Worm (Caenorhabditis elegans) whole organism, L1 larva: ENCODE data around the gene lir-3.

ENCODE experiments used
- Y116A8C.19 ChIP-seq: sonication (generic microtip); optimal IDR thresholded peaks from 2 replicates; lab custom pipeline; 2016; ENCODE audit warnings: missing compliant biosample characterization, missing genetic modification characterization, borderline replicate concordance
- alr-1 ChIP-seq: fragments of 200-800 bp; sonication (Bioruptor generic); optimal IDR thresholded peaks from 2 replicates; lab custom pipeline; 2018; ENCODE audit warnings: borderline replicate concordance, mild to moderate bottlenecking, missing genetic modification characterization, missing compliant biosample characterization
- ama-1 ChIP-seq: fragments of 150-350 bp; optimal IDR thresholded peaks from 2 replicates; lab custom pipeline; 2014
- blmp-1 ChIP-seq: fragments of 150-350 bp; optimal IDR thresholded peaks from 2 replicates; lab custom pipeline; 2014; ENCODE audit warnings: missing biosample characterization, missing genetic modification characterization
- ceh-63 ChIP-seq: fragments of 200-800 bp; sonication (Bioruptor generic); optimal IDR thresholded peaks from 2 replicates; lab custom pipeline; 2018; ENCODE audit warnings: mild to moderate bottlenecking, missing genetic modification characterization, missing compliant biosample characterization
- ceh-8 ChIP-seq: fragments of 200-800 bp; sonication (Bioruptor generic); optimal IDR thresholded peaks from 2 replicates; lab custom pipeline; 2018; ENCODE audit warnings: mild to moderate bottlenecking, missing genetic modification characterization, moderate library complexity, missing compliant biosample characterization
- ceh-82 ChIP-seq, 3 experiments: fragments of 150-350 bp in 1 of 3; sonication (generic microtip) in 2 of 3; optimal IDR thresholded peaks; 2 replicates each; lab custom pipeline; 2014 to 2017; ENCODE audit warnings: missing biosample characterization in 3 of 3, missing genetic modification characterization in 3 of 3
- ceh-88 ChIP-seq: fragments of 200-800 bp; sonication (Bioruptor generic); IDR thresholded peaks from 2 replicates; pipeline ENCODE4 v1.3.6; 2022; ENCODE audit warnings: missing genetic modification characterization, missing compliant biosample characterization
- dpl-1 ChIP-seq, 3 experiments: fragments of 150-350 bp in 2 of 3; sonication (generic microtip) in 1 of 3; optimal IDR thresholded peaks; 2 replicates each; lab custom pipeline; 2014 to 2017; ENCODE audit warnings: missing biosample characterization in 3 of 3, missing genetic modification characterization in 3 of 3, missing genetic modification reagents in 3 of 3
- dsc-1 ChIP-seq: sonication (generic microtip); optimal IDR thresholded peaks from 2 replicates; lab custom pipeline; 2016; ENCODE audit warnings: mild to moderate bottlenecking, missing genetic modification characterization, missing compliant biosample characterization
- efl-1 ChIP-seq, 4 experiments: fragments of 150-350 bp; optimal IDR thresholded peaks in 3 of 4; peaks in 1 of 4; 1 replicate in 1 of 4; 2 replicates in 3 of 4; lab custom pipeline; 2014; ENCODE audit warnings: missing biosample characterization in 2 of 4, missing genetic modification characterization in 2 of 4, missing genetic modification reagents in 2 of 4
- efl-3 ChIP-seq: fragments of 200-800 bp; sonication (Bioruptor generic); optimal IDR thresholded peaks from 2 replicates; lab custom pipeline; 2018; ENCODE audit warnings: mild to moderate bottlenecking, missing genetic modification characterization, missing compliant biosample characterization
- elt-3 ChIP-seq, 6 experiments: fragments of 150-350 bp in 1 of 6; sonication (generic microtip); optimal IDR thresholded peaks; 2 replicates each; lab custom pipeline; 2017 to 2018; ENCODE audit warnings: missing biosample characterization in 6 of 6, missing genetic modification characterization in 6 of 6, inconsistent platforms in 1 of 6
- fkh-4 ChIP-seq: sonication (generic microtip); optimal IDR thresholded peaks from 2 replicates; lab custom pipeline; 2016; ENCODE audit warnings: missing compliant biosample characterization, missing genetic modification characterization, borderline replicate concordance
- fos-1 ChIP-seq: fragments of 150-350 bp; optimal IDR thresholded peaks from 2 replicates; lab custom pipeline; 2014; ENCODE audit warnings: missing biosample characterization, missing genetic modification characterization
- hpl-2 ChIP-seq: fragments of 150-350 bp; optimal IDR thresholded peaks from 2 replicates; lab custom pipeline; 2014; ENCODE audit warnings: missing biosample characterization, missing genetic modification reagents, missing genetic modification characterization
- isw-1 ChIP-seq: fragments of 200-800 bp; sonication (Bioruptor generic); IDR thresholded peaks from 2 replicates; pipeline ENCODE4 v1.3.6; 2022; ENCODE audit warnings: missing genetic modification characterization, missing compliant biosample characterization
- jun-1 ChIP-seq: fragments of 150-350 bp; optimal IDR thresholded peaks from 2 replicates; lab custom pipeline; 2014; ENCODE audit warnings: missing biosample characterization, missing genetic modification reagents, missing genetic modification characterization
- lin-14 ChIP-seq: fragments of 200-800 bp; sonication (Bioruptor generic); optimal IDR thresholded peaks from 2 replicates; lab custom pipeline; 2018; ENCODE audit warnings: mild to moderate bottlenecking, missing genetic modification characterization, moderate library complexity, missing compliant biosample characterization
- lin-15B ChIP-seq: fragments of 150-350 bp; sonication (generic microtip); optimal IDR thresholded peaks from 3 replicates; lab custom pipeline; 2014; ENCODE audit warnings: missing biosample characterization, missing genetic modification characterization
- lin-35 ChIP-seq, 2 experiments: fragments of 150-350 bp; optimal IDR thresholded peaks; 2 replicates each; lab custom pipeline; 2014; ENCODE audit warnings: missing biosample characterization in 2 of 2, missing genetic modification characterization in 2 of 2, missing genetic modification reagents in 2 of 2
- mep-1 ChIP-seq: fragments of 150-350 bp; optimal IDR thresholded peaks from 2 replicates; lab custom pipeline; 2014; ENCODE audit warnings: missing biosample characterization, missing genetic modification characterization
- nhr-19 ChIP-seq: fragments of 200-800 bp; sonication (Bioruptor generic); conservative IDR thresholded peaks from 2 replicates; pipeline ENCODE4 v1.3.6; 2022; ENCODE audit warnings: missing genetic modification characterization, missing compliant biosample characterization
- nhr-20 ChIP-seq: sonication (generic microtip); optimal IDR thresholded peaks from 2 replicates; lab custom pipeline; 2016; ENCODE audit warnings: mild to moderate bottlenecking, missing genetic modification characterization, missing compliant biosample characterization
- nhr-28 ChIP-seq: fragments of 150-350 bp; optimal IDR thresholded peaks from 2 replicates; lab custom pipeline; 2014; ENCODE audit warnings: missing biosample characterization, missing genetic modification characterization
- nhr-47 ChIP-seq: sonication (generic microtip); optimal IDR thresholded peaks from 2 replicates; lab custom pipeline; 2016; ENCODE audit warnings: mild to moderate bottlenecking, missing genetic modification characterization, moderate library complexity, missing compliant biosample characterization
- nhr-71 ChIP-seq: sonication (generic microtip); optimal IDR thresholded peaks from 2 replicates; lab custom pipeline; 2016; ENCODE audit warnings: mild to moderate bottlenecking, missing genetic modification characterization, moderate library complexity, missing compliant biosample characterization
- nhr-76 ChIP-seq: sonication (generic microtip); optimal IDR thresholded peaks from 2 replicates; lab custom pipeline; 2017; ENCODE audit warnings: missing biosample characterization, missing genetic modification characterization
- nhr-85 ChIP-seq: sonication (generic microtip); peaks from one replicate; lab custom pipeline; 2016; ENCODE audit warnings: missing genetic modification characterization, inconsistent platforms, missing compliant biosample characterization
- nhr-90 ChIP-seq: sonication (generic microtip); optimal IDR thresholded peaks from 2 replicates; lab custom pipeline; 2016; ENCODE audit warnings: mild to moderate bottlenecking, missing genetic modification characterization, missing compliant biosample characterization; ENCODE audit not compliant: poor library complexity
- pax-3 ChIP-seq: fragments of 200-800 bp; sonication (Bioruptor generic); optimal IDR thresholded peaks from 2 replicates; lab custom pipeline; 2018; ENCODE audit warnings: mild to moderate bottlenecking, missing genetic modification characterization, moderate library complexity, missing compliant biosample characterization
- pqm-1 ChIP-seq: sonication (generic microtip); optimal IDR thresholded peaks from 3 replicates; lab custom pipeline; 2017; ENCODE audit warnings: missing biosample characterization, missing genetic modification characterization
- rnt-1 ChIP-seq: sonication (generic microtip); optimal IDR thresholded peaks from 2 replicates; lab custom pipeline; 2016; ENCODE audit warnings: mild to moderate bottlenecking, missing genetic modification characterization, moderate library complexity, missing compliant biosample characterization
- snpc-4 ChIP-seq: fragments of 150-350 bp; optimal IDR thresholded peaks from 2 replicates; lab custom pipeline; 2014; ENCODE audit warnings: missing biosample characterization, missing genetic modification characterization
- snu-23 ChIP-seq: sonication (generic microtip); optimal IDR thresholded peaks from 2 replicates; lab custom pipeline; 2016; ENCODE audit warnings: missing genetic modification characterization, missing compliant biosample characterization
- sox-4 ChIP-seq: sonication (generic microtip); optimal IDR thresholded peaks from 2 replicates; lab custom pipeline; 2016; ENCODE audit warnings: missing genetic modification characterization, missing compliant biosample characterization
- sptf-1 ChIP-seq: fragments of 150-350 bp; optimal IDR thresholded peaks from 2 replicates; lab custom pipeline; 2014; ENCODE audit warnings: missing biosample characterization, missing genetic modification characterization
- sup-37 ChIP-seq: fragments of 200-800 bp; sonication (Bioruptor generic); optimal IDR thresholded peaks from 2 replicates; lab custom pipeline; 2018; ENCODE audit warnings: mild to moderate bottlenecking, missing genetic modification characterization, missing compliant biosample characterization
- swsn-7 ChIP-seq: sonication (generic microtip); optimal IDR thresholded peaks from 2 replicates; lab custom pipeline; 2016; ENCODE audit warnings: missing genetic modification characterization, missing compliant biosample characterization
- tbx-2 ChIP-seq: sonication (generic microtip); optimal IDR thresholded peaks from 2 replicates; lab custom pipeline; 2016; ENCODE audit warnings: missing genetic modification characterization, missing compliant biosample characterization
- tlp-1 ChIP-seq: fragments of 150-350 bp; optimal IDR thresholded peaks from 2 replicates; lab custom pipeline; 2014; ENCODE audit warnings: missing biosample characterization, missing genetic modification characterization
- unc-130 ChIP-seq: fragments of 150-350 bp; optimal IDR thresholded peaks from 2 replicates; lab custom pipeline; 2017; ENCODE audit warnings: missing biosample characterization, missing genetic modification characterization, inconsistent platforms
- unc-30 ChIP-seq: sonication (generic microtip); optimal IDR thresholded peaks from 2 replicates; lab custom pipeline; 2017; ENCODE audit warnings: missing biosample characterization, missing genetic modification characterization
- unc-62 ChIP-seq: fragments of 150-350 bp; optimal IDR thresholded peaks from 2 replicates; lab custom pipeline; 2014; ENCODE audit warnings: missing biosample characterization, missing genetic modification reagents, missing genetic modification characterization
- unc-86 ChIP-seq: sonication (generic microtip); optimal IDR thresholded peaks from 2 replicates; lab custom pipeline; 2016; ENCODE audit warnings: missing genetic modification characterization, missing compliant biosample characterization
- zip-4 ChIP-seq: fragments of 200-800 bp; sonication (Bioruptor generic); optimal IDR thresholded peaks from 2 replicates; lab custom pipeline; 2018; ENCODE audit warnings: mild to moderate bottlenecking, missing genetic modification characterization, moderate library complexity, missing compliant biosample characterization
- ztf-4 ChIP-seq: fragments of 150-350 bp; optimal IDR thresholded peaks from 2 replicates; lab custom pipeline; 2014; ENCODE audit warnings: missing biosample characterization, missing genetic modification characterization

The lir-3 gene

ce11 chrII:11167039-11167438 lies 17.6 kb downstream of the lir-3 start (continued):
- peak; percentile 16 for TF ChIP-seq pax-3
- peak; percentile 89 for TF ChIP-seq nhr-19
- TF ChIP-seq nhr-90 (tag; lab: Kevin White, UChicago), result peak; percentile 92
- peak; percentile 61 for TF ChIP-seq fos-1 (tag; lab: Kevin White, UChicago)
- peak; percentile 22 to 38 (median 31) for TF ChIP-seq dpl-1 (GFP tag; optimal IDR thresholded peaks at IDR 0.05; lab: Kevin White, UChicago)
- TF ChIP-seq tlp-1, result no peak
- TF ChIP-seq nhr-28, result no peak
- peak; percentile 57 for TF ChIP-seq zip-4 (GFP tag; lab: Kevin White, UChicago)
- no peak for TF ChIP-seq pqm-1 (tag; lab: Kevin White, UChicago)
- peak; percentile 7 for TF ChIP-seq jun-1 (tag; lab: Kevin White, UChicago)
- TF ChIP-seq ama-1 (lab: Kevin White, UChicago), result peak; percentile 89
- TF ChIP-seq swsn-7, result peak; percentile 85
- no peak for TF ChIP-seq efl-3 (GFP tag; lab: Kevin White, UChicago)
- no peak for TF ChIP-seq nhr-76 (tag; lab: Kevin White, UChicago)

ce11 chrII:11166414-11166813 lies 18.2 kb downstream of the lir-3 start:
- peak; percentile 10 for TF ChIP-seq tbx-2 (tag; lab: Kevin White, UChicago)
- TF ChIP-seq dsc-1 (tag; lab: Kevin White, UChicago), result no peak
- peak; percentile 27 for TF ChIP-seq mep-1 (tag; lab: Kevin White, UChicago)
- no peak for TF ChIP-seq unc-30 (tag; lab: Kevin White, UChicago)
- no peak for TF ChIP-seq unc-62 (GFP tag; lab: Kevin White, UChicago)
- TF ChIP-seq ztf-4 (tag; lab: Kevin White, UChicago), result no peak
- no peak for TF ChIP-seq ceh-8 (GFP tag; lab: Kevin White, UChicago)
- no peak for TF ChIP-seq hpl-2
- no peak for TF ChIP-seq unc-86 (tag; lab: Kevin White, UChicago)
- no peak for TF ChIP-seq zip-4 (GFP tag; lab: Kevin White, UChicago)
- TF ChIP-seq ceh-63, result no peak
- TF ChIP-seq nhr-85 (tag; lab: Kevin White, UChicago), result no peak
- no peak for TF ChIP-seq swsn-7
- TF ChIP-seq lin-35 (GFP tag; optimal IDR thresholded peaks at IDR 0.05; lab: Kevin White, UChicago), result no peak
- no peak for TF ChIP-seq snu-23
- TF ChIP-seq ceh-88 (GFP tag; lab: Robert Waterston, UW), result no peak
- TF ChIP-seq rnt-1 (tag; lab: Kevin White, UChicago), result no peak
- TF ChIP-seq isw-1 (GFP tag; lab: Robert Waterston, UW), result no peak
- peak; percentile 52 for TF ChIP-seq lin-14 (GFP tag; lab: Kevin White, UChicago)
- TF ChIP-seq snpc-4, result peak; percentile 51

ce11 chrII:11163291-11163690 lies 21.3 kb downstream of the lir-3 start:
- TF ChIP-seq elt-3 (tag; optimal IDR thresholded peaks at IDR 0.05; lab: Kevin White, UChicago) (peak in 2 of 6 experiments; percentile 54 to 90), fos-1 (tag; lab: Kevin White, UChicago) (no peak), nhr-20 (tag; lab: Kevin White, UChicago) (peak; percentile 54), alr-1 (no peak), pqm-1 (tag; lab: Kevin White, UChicago) (no peak), tbx-2 (tag; lab: Kevin White, UChicago) (no peak), lin-35 (GFP tag; optimal IDR thresholded peaks at IDR 0.05; lab: Kevin White, UChicago) (peak in 1 of 2 experiments; percentile 20), snu-23 (peak; percentile 6), dpl-1 (GFP tag; optimal IDR thresholded peaks at IDR 0.05; lab: Kevin White, UChicago) (no peak), nhr-47 (tag; lab: Kevin White, UChicago) (no peak), fkh-4 (tag; lab: Kevin White, UChicago) (no peak), sptf-1 (tag; lab: Kevin White, UChicago) (no peak), unc-62 (GFP tag; lab: Kevin White, UChicago) (no peak), sup-37 (no peak), lin-14 (GFP tag; lab: Kevin White, UChicago) (peak; percentile 41), hpl-2 (no peak), Y116A8C.19 (tag; lab: Kevin White, UChicago) (no peak), nhr-71 (peak; percentile 40), lin-15B (tag; lab: Kevin White, UChicago) (no peak), sox-4 (no peak), mep-1 (tag; lab: Kevin White, UChicago) (no peak), efl-1 (optimal IDR thresholded peaks at IDR 0.05; lab: Kevin White, UChicago) (no peak), efl-1 (GFP tag; optimal IDR thresholded peaks at IDR 0.05 in 1 of 2; lab: Kevin White, UChicago) (peak in 1 of 2 experiments; percentile 40), nhr-85 (tag; lab: Kevin White, UChicago) (peak; percentile 75), blmp-1 (tag; lab: Kevin White, UChicago) (peak; percentile 81), nhr-19 (0 out of 2 replicates have a peak, but pooled peaks have one; percentile 2), unc-130 (tag; lab: Kevin White, UChicago) (no peak), ceh-82 (tag; optimal IDR thresholded peaks at IDR 0.05; lab: Kevin White, UChicago) (no peak)
